Worm (Caenorhabditis elegans): ENCODE measurements around the gene Y32G9B.1.

Gene Y32G9B.1

ce11 chrV:1841744-1842143 is 11.9 kb upstream of the Y32G9B.1 start, which contains the start of gene T10B5.8 (continued):
- no peak for TF ChIP-seq madf-6 (GFP tag; IDR thresholded peaks at IDR 0.05)

DNA sequence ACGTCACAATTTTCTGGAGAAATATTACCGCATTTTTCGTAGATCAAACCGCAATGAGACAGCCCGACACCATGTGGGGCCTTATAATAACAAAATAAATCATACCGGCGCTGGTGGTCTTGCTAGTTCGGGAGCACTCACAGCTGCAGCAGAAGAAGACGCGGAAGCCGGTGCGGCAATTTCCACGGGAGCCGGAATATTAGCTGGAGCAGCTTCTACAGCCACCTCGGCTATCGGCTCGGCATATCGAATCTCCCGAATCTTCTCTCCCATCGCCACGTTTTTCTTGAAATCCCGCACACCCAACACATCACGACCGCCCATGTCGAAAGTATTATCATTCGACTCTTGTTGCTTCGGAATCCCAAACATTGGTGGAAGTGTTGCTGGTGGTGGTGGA is 5.3 kb downstream of the Y32G9B.1 start:
- TF ChIP-seq madf-3 (GFP tag; IDR thresholded peaks at IDR 0.05), result no peak
- TF ChIP-seq B0261.1 (tag; optimal IDR thresholded peaks at IDR 0.05), result no peak
- no peak for TF ChIP-seq him-1 (tag; optimal IDR thresholded peaks at IDR 0.05)
- TF ChIP-seq zfh-2 (GFP tag; conservative IDR thresholded peaks at IDR 0.05), result peak; percentile 55; the same call in 1 of the 2 replicates
- no peak for TF ChIP-seq K12H6.12 (tag; optimal IDR thresholded peaks at IDR 0.05)

DNA sequence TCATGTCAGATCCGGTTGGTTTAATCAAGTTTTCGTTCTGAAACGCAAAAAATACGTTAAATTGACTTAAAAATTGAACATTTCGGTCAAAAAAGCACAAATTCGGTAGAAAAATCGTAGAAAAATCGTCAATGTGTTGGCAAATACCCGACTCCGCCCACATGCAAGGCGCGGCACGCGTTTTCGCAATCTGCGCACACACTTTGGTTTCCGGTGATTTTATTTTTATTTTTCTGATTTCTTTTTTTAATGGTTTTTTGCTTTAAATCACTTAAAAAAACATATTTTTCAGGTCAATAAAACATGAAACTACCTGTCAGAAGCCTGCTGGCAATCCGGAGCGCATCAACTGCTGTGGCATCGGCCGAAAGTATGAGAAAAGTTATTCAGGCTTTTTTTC is 8.6 kb downstream of the Y32G9B.1 start, which contains the start of the genes gly-7 and mrpl-39:
TSS of gene gly-7 (minus strand) at position 37 of the 400 bp plus-strand sequence.
TSS of gene mrpl-39 (plus strand) at position 293 of the 400 bp plus-strand sequence.
- TF ChIP-seq lsl-1 (GFP tag; optimal IDR thresholded peaks at IDR 0.05), result no peak
- no peak for TF ChIP-seq cebp-1 (GFP tag; IDR thresholded peaks at IDR 0.05)
- peak; percentile 46 for TF ChIP-seq cebp-1 (tag; optimal IDR thresholded peaks at IDR 0.05)
- TF ChIP-seq rpc-1 (optimal IDR thresholded peaks at IDR 0.05), result peak; percentile 18
- no peak for TF ChIP-seq rpc-1 (tag; optimal IDR thresholded peaks at IDR 0.05)
- 0 out of 2 replicates have a peak, but pooled peaks have one; percentile 17 for TF ChIP-seq dox-1 (GFP tag; IDR thresholded peaks at IDR 0.05)
- TF ChIP-seq B0035.1 (tag; optimal IDR thresholded peaks at IDR 0.05), result no peak
- no peak for TF ChIP-seq snpc-4 (GFP tag; optimal IDR thresholded peaks at IDR 0.05)
- peak in 1 of 4 experiments; percentile 5 for TF ChIP-seq snpc-4 (tag; optimal IDR thresholded peaks at IDR 0.05)
- TF ChIP-seq hlh-26 (GFP tag; conservative IDR thresholded peaks at IDR 0.05), result no peak
- no peak for TF ChIP-seq ekl-4 (GFP tag; IDR thresholded peaks at IDR 0.05)
- no peak for TF ChIP-seq egrh-3 (GFP tag; IDR thresholded peaks at IDR 0.05)
- TF ChIP-seq dpl-1 (GFP tag; optimal IDR thresholded peaks at IDR 0.05), result no peak
- no peak for TF ChIP-seq nfya-2 (GFP tag; IDR thresholded peaks at IDR 0.05)
- no peak for TF ChIP-seq ztf-6 (GFP tag; IDR thresholded peaks at IDR 0.05)
- peak; percentile 23; the same call in 1 of the 2 replicates for TF ChIP-seq mcd-1 (GFP tag; IDR thresholded peaks at IDR 0.05)

DNA sequence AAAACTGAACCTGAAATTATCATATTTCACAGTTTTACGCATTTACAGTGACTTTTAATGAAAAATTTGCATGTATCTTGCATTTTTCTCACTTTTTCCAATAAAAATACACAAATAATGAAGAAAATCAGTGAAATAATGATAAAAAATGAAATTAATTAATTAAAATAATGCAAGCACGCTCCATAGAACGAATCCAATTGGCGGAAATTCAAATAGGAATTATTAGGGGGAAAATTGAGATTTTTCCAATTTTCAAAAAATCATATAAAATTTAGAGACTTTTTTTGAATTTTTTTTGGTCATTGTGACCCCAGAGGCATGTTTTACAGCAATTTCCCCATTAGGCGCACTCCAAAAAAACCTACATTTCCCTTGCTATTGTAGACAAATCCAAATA is 9.1 kb downstream of the Y32G9B.1 start:
- TF ChIP-seq unc-130 (GFP tag; optimal IDR thresholded peaks at IDR 0.05) (no peak), tbx-9 (tag; optimal IDR thresholded peaks at IDR 0.05; ENCODE audit: borderline replicate concordance) (no peak), F49E8.2 (tag; optimal IDR thresholded peaks at IDR 0.05; ENCODE audit: insufficient read depth) (no peak), lag-1 (GFP tag; IDR thresholded peaks at IDR 0.05) (no peak), him-1 (tag; optimal IDR thresholded peaks at IDR 0.05) (no peak), nhr-120 (GFP tag; IDR thresholded peaks at IDR 0.05) (no peak), F33H1.4 (GFP tag; IDR thresholded peaks at IDR 0.05) (peak; percentile 13; the same call in 1 of the 2 replicates), ztf-6 (GFP tag; IDR thresholded peaks at IDR 0.05) (no peak), pha-4 (tag; optimal IDR thresholded peaks at IDR 0.05) (no peak), K12H6.12 (tag; optimal IDR thresholded peaks at IDR 0.05) (no peak), fkh-3 (tag; optimal IDR thresholded peaks at IDR 0.05) (no peak), efl-1 (GFP tag; optimal IDR thresholded peaks at IDR 0.05) (no peak), mes-4 (tag; optimal IDR thresholded peaks at IDR 0.05) (no peak), C06A6.2 (GFP tag; conservative IDR thresholded peaks at IDR 0.05) (no peak), lin-54 (GFP tag; optimal IDR thresholded peaks at IDR 0.05) (peak; percentile 32), mcd-1 (GFP tag; IDR thresholded peaks at IDR 0.05) (peak; percentile 47; the same call in 1 of the 2 replicates), attf-3 (GFP tag; conservative IDR thresholded peaks at IDR 0.05) (no peak), nfya-1 (tag; optimal IDR thresholded peaks at IDR 0.05; ENCODE audit: borderline replicate concordance, insufficient read depth) (no peak), hrde-1 (tag; optimal IDR thresholded peaks at IDR 0.05; ENCODE audit: borderline replicate concordance) (no peak), T07F8.4 (tag; optimal IDR thresholded peaks at IDR 0.05) (no peak), unc-62 (GFP tag; optimal IDR thresholded peaks at IDR 0.05) (no peak), hmg-20 (GFP tag; IDR thresholded peaks at IDR 0.05) (no peak), Y53F4B.3 (GFP tag; IDR thresholded peaks at IDR 0.05) (no peak), F52B5.7 (tag; optimal IDR thresholded peaks at IDR 0.05) (no peak), ceh-100 (GFP tag; IDR thresholded peaks at IDR 0.05) (no peak), hsf-1 (GFP tag; IDR thresholded peaks at IDR 0.05) (no peak)

Data from whole organism, young adult.